Worm (Caenorhabditis elegans) whole organism, midembryonic: ENCODE results near the gene acr-3.

ENCODE experiments used
- cog-1 ChIP-seq: sonication (generic microtip); optimal IDR thresholded peaks from 2 replicates; lab custom pipeline; 2016; ENCODE audit warnings: missing genetic modification characterization, missing compliant biosample characterization
- ref-1 ChIP-seq: fragments of 200-800 bp; sonication (Bioruptor generic); conservative IDR thresholded peaks from 2 replicates; pipeline ENCODE4 v1.3.6; 2022; ENCODE audit warnings: missing genetic modification reagents, missing genetic modification characterization, missing compliant biosample characterization
- tab-1 ChIP-seq: fragments of 200-800 bp; sonication (Bioruptor generic); IDR thresholded peaks from 2 replicates; pipeline ENCODE4 v1.3.6; 2022; ENCODE audit warnings: missing genetic modification characterization, missing compliant biosample characterization
- ztf-29 ChIP-seq: fragments of 200-800 bp; sonication (Bioruptor generic); IDR thresholded peaks from 2 replicates; pipeline ENCODE4 v1.3.6; 2022; ENCODE audit warnings: missing genetic modification reagents, missing genetic modification characterization, missing compliant biosample characterization

DNA sequence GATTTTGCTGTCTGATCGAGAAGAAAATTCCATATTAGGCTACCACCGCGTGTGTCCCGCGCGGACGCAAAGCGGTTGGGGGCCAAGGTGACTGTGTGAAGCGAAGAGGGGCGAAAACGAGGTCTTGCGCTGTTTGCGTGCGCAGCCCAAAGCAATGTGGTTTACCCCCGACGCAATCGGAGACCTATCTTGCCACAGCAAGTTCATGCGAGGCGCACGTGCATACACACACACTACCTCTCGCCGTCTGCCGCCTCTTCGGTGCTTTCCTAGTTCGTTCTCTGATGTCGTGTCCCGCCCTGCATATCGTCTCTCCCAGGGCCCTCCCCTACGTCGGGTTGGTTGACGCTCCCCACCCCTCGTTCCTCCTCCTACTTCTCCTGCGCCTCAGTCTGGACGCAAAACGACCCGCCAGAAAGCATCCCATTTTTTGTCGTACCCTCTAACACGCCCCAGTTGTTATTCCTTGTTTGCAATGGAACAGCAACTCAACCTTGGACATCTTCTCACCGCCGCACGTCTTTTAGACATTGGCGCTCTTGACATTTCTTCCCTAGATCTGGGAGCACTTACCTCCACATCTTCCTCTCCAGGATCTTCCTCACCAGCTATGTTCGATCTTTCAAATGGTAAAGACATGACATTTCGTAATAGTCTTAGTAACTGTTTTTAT, 32.8 kb downstream of the acr-3 start, which contains the start of gene mdl-1:
- TF ChIP-seq ref-1: no peak
- TF ChIP-seq cog-1 (tag; lab: Kevin White, UChicago): peak; percentile 90
- no peak; the same call in 1 of the 2 replicates for TF ChIP-seq tab-1 (GFP tag; lab: Robert Waterston, UW)
- TF ChIP-seq ztf-29: peak; percentile 45; the same call in 1 of the 2 replicates
